Worm (Caenorhabditis elegans) whole organism, early embryonic: ENCODE data around the gene obr-3.

Experiments
- B0310.2 ChIP-seq: sonication (generic microtip); optimal IDR thresholded peaks from 2 replicates; lab custom pipeline; 2016; ENCODE audit warnings: mild to moderate bottlenecking, missing genetic modification characterization, missing compliant biosample characterization
- F13C5.2 ChIP-seq: sonication (generic microtip); optimal IDR thresholded peaks from 2 replicates; lab custom pipeline; 2017; ENCODE audit warnings: mild to moderate bottlenecking, missing genetic modification characterization, inconsistent platforms, missing compliant biosample characterization
- aly-1 ChIP-seq: sonication (generic microtip); optimal IDR thresholded peaks from 2 replicates; lab custom pipeline; 2016; ENCODE audit warnings: missing genetic modification characterization, missing compliant biosample characterization
- ama-1 ChIP-seq: fragments of 150-350 bp; optimal IDR thresholded peaks from 2 replicates; lab custom pipeline; 2014
- ceh-13 ChIP-seq: fragments of 200-800 bp; sonication (Bioruptor generic); optimal IDR thresholded peaks from 2 replicates; lab custom pipeline; 2018; ENCODE audit warnings: mild to moderate bottlenecking, missing genetic modification characterization, missing compliant biosample characterization
- ceh-36 ChIP-seq: sonication (generic microtip); optimal IDR thresholded peaks from 2 replicates; lab custom pipeline; 2016; ENCODE audit warnings: missing genetic modification characterization, inconsistent platforms, missing compliant biosample characterization
- ets-7 ChIP-seq: sonication (generic microtip); optimal IDR thresholded peaks from 2 replicates; lab custom pipeline; 2016; ENCODE audit warnings: missing genotype, missing genetic modification characterization, missing compliant biosample characterization
- flt-1 ChIP-seq: fragments of 200-800 bp; sonication (Bioruptor generic); IDR thresholded peaks from 2 replicates; pipeline ENCODE4 v1.3.6; 2022; ENCODE audit warnings: missing genetic modification characterization, missing compliant biosample characterization
- hmbx-1 ChIP-seq: sonication (generic microtip); optimal IDR thresholded peaks from 2 replicates; lab custom pipeline; 2016; ENCODE audit warnings: mild to moderate bottlenecking, missing genetic modification characterization, missing compliant biosample characterization
- hmg-4 ChIP-seq: fragments of 200-800 bp; sonication (Bioruptor generic); optimal IDR thresholded peaks from 2 replicates; lab custom pipeline; 2018; ENCODE audit warnings: mild to moderate bottlenecking, missing genetic modification characterization, missing compliant biosample characterization
- hnd-1 ChIP-seq: sonication (generic microtip); optimal IDR thresholded peaks from 2 replicates; lab custom pipeline; 2016; ENCODE audit warnings: missing genetic modification characterization, missing compliant biosample characterization
- pes-1 ChIP-seq: fragments of 200-800 bp; sonication (Bioruptor generic); IDR thresholded peaks from 2 replicates; pipeline ENCODE4 v1.3.6; 2022; ENCODE audit warnings: missing genetic modification reagents, missing genetic modification characterization, missing compliant biosample characterization
- scrt-1 ChIP-seq: fragments of 200-800 bp; sonication (Bioruptor generic); IDR thresholded peaks from 2 replicates; pipeline ENCODE4 v1.3.6; 2022; ENCODE audit warnings: missing genetic modification characterization, missing compliant biosample characterization
- sea-1 ChIP-seq: fragments of 200-800 bp; sonication (Bioruptor generic); conservative IDR thresholded peaks from 2 replicates; pipeline ENCODE4 v1.3.6; 2022; ENCODE audit warnings: missing genetic modification characterization, missing compliant biosample characterization
- tbx-11 ChIP-seq: fragments of 200-800 bp; sonication (Bioruptor generic); IDR thresholded peaks from 2 replicates; pipeline ENCODE4 v1.3.6; 2022; ENCODE audit warnings: missing genetic modification characterization, missing compliant biosample characterization
- tbx-37 ChIP-seq: fragments of 200-800 bp; sonication (Bioruptor generic); conservative IDR thresholded peaks from 2 replicates; pipeline ENCODE4 v1.3.6; 2022; ENCODE audit warnings: missing genetic modification reagents, missing genetic modification characterization, missing compliant biosample characterization
- tra-4 ChIP-seq: sonication (generic microtip); optimal IDR thresholded peaks from 2 replicates; lab custom pipeline; 2017; ENCODE audit warnings: missing genetic modification characterization, missing compliant biosample characterization

Gene obr-3

DNA sequence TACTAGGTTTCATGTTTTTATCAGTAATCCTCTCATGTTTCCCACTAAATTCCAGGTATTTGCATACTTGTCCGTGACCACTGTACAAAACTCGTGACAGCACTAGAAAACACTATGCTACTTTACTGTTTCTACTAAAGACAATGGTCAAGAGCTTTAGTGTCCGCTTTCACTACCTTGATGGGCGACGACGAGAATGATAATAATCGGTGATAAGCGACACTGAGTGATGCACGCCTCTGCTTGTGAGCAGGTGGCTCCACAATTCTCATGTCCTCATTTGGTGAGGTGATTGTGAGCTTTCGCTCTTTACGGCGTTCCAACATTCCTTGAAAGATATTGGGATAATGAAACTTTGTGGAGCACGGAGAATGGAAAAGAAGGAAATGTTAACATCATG is 6.4 kb downstream of the obr-3 start:
- TF ChIP-seq pes-1 (GFP tag; lab: Robert Waterston, UW) (no peak), flt-1 (no peak)

DNA sequence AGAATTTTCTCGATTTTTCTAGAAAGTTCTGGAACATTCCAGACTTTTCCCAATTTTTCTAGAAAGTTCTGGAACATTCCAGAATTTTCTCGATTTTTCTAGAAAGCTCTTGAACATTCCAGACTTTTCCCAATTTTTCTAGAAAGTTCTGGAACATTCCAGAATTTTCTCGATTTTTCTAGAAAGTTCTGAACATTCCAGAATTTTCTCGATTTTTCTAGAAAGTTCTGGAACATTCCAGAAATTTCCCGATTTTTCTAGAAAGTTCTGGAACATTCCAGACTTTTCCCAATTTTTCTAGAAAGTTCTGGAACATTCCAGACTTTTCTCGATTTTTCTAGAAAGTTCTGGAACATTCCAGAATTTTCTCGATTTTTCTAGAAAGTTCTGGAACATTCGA is 14.3 kb downstream of the obr-3 start:
- peak; percentile 36; the same call in 1 of the 2 replicates for TF ChIP-seq pes-1 (GFP tag; lab: Robert Waterston, UW)

DNA sequence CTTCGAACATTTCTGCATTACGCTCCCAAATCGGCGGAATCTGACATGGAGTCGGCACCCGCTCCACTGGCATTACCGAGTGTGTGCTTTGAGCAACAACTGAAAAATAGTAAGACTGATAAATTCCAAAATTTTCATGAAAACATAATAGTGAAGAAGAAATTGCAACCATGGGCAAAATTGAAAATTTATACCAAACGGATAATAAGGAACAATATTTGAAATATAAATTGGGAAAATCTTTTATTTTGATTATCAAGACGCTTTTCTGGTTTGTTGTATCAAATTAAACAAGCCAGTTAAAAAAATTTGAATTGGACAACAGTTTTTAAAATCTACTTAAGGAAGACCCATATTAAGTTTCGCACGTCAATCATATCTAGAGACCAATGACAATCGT is 16.1 kb downstream of the obr-3 start, which contains the start of gene ZK1086.2:
Gene ZK1086.2 (minus strand): TSS at position 101 of the 400 bp plus-strand sequence.
- TF ChIP-seq ets-7 (tag; lab: Kevin White, UChicago), result no peak

DNA sequence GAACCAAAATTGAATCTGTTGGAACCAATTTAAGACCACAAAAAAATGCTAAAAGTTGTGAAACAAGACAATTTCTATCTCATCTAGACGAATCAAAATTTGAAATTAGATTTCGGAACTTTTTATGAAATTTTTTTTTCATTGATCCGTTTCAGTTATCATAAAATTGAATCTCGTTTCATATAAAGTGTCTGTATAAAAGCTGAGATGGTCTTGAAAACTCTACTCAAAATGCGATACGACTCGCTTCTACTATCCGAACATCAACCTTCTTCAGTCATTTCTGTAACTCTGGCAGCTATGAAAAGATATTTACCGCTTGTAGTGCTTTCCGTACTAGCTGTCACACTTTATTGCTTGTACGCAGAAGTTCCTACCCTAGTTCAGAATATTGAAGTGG is 19.1 kb downstream of the obr-3 start, which contains the start of gene ZK1086.3:
Gene ZK1086.3 (plus strand): TSS at position 301 of the 400 bp plus-strand sequence.
- TF ChIP-seq ceh-13 (GFP tag; lab: Kevin White, UChicago) (no peak), scrt-1 (no peak), tra-4 (tag; lab: Kevin White, UChicago) (no peak), ets-7 (tag; lab: Kevin White, UChicago) (no peak)

DNA sequence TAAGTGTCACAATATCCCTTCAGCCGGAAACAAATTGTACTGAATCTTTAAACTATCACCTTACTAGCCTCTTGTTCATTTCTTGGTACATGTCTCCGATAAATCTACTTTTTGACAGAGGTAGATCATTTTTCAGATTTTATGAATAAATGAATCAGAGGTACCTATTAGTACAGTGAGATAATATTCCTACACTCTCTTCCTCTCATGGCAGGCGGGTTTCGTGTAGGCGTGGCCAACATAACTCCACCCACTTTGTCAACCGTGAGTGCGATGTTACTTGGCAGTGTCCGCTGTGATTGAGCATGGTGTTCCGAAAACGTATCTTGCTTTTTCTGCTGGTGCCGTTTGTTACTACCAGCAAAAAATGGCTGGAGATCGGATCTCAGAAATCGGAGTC is 24.4 kb downstream of the obr-3 start, which contains the start of gene F55F3.4:
Gene F55F3.4 (plus strand): TSS at position 301 of the 400 bp plus-strand sequence.
- TF ChIP-seq pes-1 (GFP tag; lab: Robert Waterston, UW) (no peak), ceh-13 (GFP tag; lab: Kevin White, UChicago) (no peak), tbx-11 (GFP tag; lab: Robert Waterston, UW) (no peak), aly-1 (tag; lab: Kevin White, UChicago) (no peak), B0310.2 (tag; lab: Kevin White, UChicago) (no peak), ama-1 (lab: Kevin White, UChicago) (no peak), sea-1 (GFP tag; lab: Robert Waterston, UW) (no peak), hmbx-1 (tag; lab: Kevin White, UChicago) (no peak), ceh-36 (tag; lab: Kevin White, UChicago) (no peak), ets-7 (tag; lab: Kevin White, UChicago) (no peak), flt-1 (no peak), hnd-1 (tag; lab: Kevin White, UChicago) (no peak), F13C5.2 (tag; lab: Kevin White, UChicago) (no peak), tra-4 (tag; lab: Kevin White, UChicago) (no peak), tbx-37 (GFP tag; lab: Robert Waterston, UW) (no peak), scrt-1 (no peak), hmg-4 (no peak)

DNA sequence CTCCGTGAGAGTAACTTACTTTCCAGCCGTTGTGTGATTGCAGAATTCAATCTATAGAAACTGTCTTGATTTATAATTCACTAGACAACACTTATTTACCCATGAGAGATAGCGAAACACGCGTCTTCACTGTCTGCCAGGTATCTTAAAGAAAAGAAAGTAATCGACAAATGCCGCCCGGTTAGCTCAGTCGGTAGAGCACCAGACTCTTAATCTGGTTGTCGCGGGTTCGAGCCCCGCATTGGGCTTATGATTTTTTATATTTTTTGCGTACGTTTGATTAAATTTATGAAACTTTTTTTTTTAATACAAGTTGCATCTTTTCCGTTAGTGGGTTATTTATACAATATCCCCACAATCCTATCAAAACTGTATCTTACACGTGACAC is 27.6 kb downstream of the obr-3 start:
- TF ChIP-seq ceh-36 (tag; lab: Kevin White, UChicago) (no peak), tbx-11 (GFP tag; lab: Robert Waterston, UW) (no peak), ceh-13 (GFP tag; lab: Kevin White, UChicago) (no peak)

DNA sequence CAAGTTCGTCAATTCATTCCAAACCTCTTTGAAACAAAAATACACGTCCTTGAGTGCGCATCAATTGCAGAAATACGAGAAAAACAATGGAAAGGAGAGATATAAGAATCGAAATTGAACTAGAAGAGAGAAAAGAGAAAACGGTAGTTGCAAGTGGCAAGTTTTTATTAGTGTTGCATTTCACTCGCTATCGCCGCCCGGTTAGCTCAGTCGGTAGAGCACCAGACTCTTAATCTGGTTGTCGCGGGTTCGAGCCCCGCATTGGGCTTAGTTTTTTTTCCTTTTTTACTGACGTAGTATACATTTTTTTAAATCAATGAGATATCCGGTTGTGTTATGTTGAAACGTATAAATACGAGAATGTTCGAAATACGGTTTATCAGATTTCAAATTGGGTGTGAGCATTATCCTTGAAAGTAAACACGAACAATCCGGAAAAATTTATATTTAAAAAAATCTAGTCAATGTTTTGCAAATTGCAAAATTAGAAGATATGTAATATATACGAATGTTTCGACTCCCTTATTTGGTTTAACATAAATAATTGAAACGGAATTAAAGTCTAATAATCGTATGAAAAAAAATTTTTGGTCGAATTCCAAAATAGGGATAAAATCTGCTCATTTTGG is 28.1 kb downstream of the obr-3 start:
- no peak for TF ChIP-seq B0310.2 (tag; lab: Kevin White, UChicago)
- TF ChIP-seq ets-7 (tag; lab: Kevin White, UChicago), result no peak
- peak; percentile 42; the same call in 1 of the 2 replicates for TF ChIP-seq flt-1
- peak; percentile 51; the same call in 1 of the 2 replicates for TF ChIP-seq tbx-11 (GFP tag; lab: Robert Waterston, UW)
- TF ChIP-seq pes-1 (GFP tag; lab: Robert Waterston, UW), result no peak; the same call in 1 of the 2 replicates
- 0 out of 2 replicates have a peak, but pooled peaks have one; percentile 36 for TF ChIP-seq scrt-1
- no peak for TF ChIP-seq ceh-13 (GFP tag; lab: Kevin White, UChicago)
- TF ChIP-seq sea-1 (GFP tag; lab: Robert Waterston, UW), result no peak
- 0 out of 2 replicates have a peak, but pooled peaks have one; percentile 22 for TF ChIP-seq tbx-37 (GFP tag; lab: Robert Waterston, UW)
- no peak for TF ChIP-seq ceh-36 (tag; lab: Kevin White, UChicago)
- TF ChIP-seq hnd-1 (tag; lab: Kevin White, UChicago), result peak; percentile 14
- TF ChIP-seq F13C5.2 (tag; lab: Kevin White, UChicago), result peak; percentile 24
- no peak for TF ChIP-seq hmg-4
- TF ChIP-seq tra-4 (tag; lab: Kevin White, UChicago), result no peak

DNA sequence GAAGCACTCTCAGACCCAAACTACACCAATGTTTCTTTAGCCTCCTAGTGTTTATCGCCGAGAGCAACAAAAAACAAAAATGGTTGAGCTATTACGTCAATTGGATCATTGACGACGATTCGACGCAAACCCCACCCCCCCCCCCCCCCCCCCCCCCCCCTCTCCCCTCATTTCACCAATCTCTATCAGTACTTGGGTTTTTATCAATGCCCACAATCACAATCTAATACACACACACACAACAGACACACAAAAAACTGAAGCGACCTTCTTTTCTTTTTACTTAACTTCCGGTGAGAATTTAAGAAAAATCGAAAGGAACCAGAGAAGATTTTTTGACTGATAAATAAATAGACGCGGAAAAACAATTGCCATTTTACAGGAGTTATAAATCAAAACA is 34.2 kb downstream of the obr-3 start:
- no peak for TF ChIP-seq ama-1 (lab: Kevin White, UChicago)
- TF ChIP-seq ceh-13 (GFP tag; lab: Kevin White, UChicago), result no peak
- no peak for TF ChIP-seq hnd-1 (tag; lab: Kevin White, UChicago)
- no peak for TF ChIP-seq B0310.2 (tag; lab: Kevin White, UChicago)

DNA sequence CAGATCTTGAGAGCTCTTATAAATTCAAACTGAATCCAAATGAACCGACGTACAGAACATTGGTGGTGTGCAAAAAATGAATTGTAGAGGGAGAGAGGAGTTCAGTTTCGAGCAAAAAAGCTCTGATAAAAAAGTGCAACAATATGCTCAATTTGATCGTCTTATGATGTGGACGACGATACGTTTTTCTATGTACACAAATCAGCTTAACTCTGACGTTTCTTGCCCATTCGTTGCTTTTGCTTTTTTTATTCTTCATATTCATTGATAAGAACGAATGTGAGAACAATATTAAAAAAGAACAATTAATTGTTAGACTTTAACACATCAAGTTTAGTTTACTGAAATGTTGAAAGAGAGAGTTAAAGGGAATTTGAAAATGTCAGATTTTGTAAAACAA is 35.5 kb downstream of the obr-3 start:
- no peak for TF ChIP-seq ceh-36 (tag; lab: Kevin White, UChicago)
- TF ChIP-seq hmbx-1 (tag; lab: Kevin White, UChicago), result no peak
- TF ChIP-seq sea-1 (GFP tag; lab: Robert Waterston, UW), result no peak
- no peak for TF ChIP-seq B0310.2 (tag; lab: Kevin White, UChicago)
- TF ChIP-seq scrt-1, result no peak
- TF ChIP-seq hmg-4, result no peak
- TF ChIP-seq tbx-37 (GFP tag; lab: Robert Waterston, UW), result no peak
- TF ChIP-seq aly-1 (tag; lab: Kevin White, UChicago), result no peak
- TF ChIP-seq F13C5.2 (tag; lab: Kevin White, UChicago), result no peak
- no peak for TF ChIP-seq pes-1 (GFP tag; lab: Robert Waterston, UW)
- no peak for TF ChIP-seq tra-4 (tag; lab: Kevin White, UChicago)
- no peak for TF ChIP-seq flt-1
- no peak for TF ChIP-seq ets-7 (tag; lab: Kevin White, UChicago)
- TF ChIP-seq ama-1 (lab: Kevin White, UChicago), result no peak
- TF ChIP-seq hnd-1 (tag; lab: Kevin White, UChicago), result no peak
- no peak for TF ChIP-seq tbx-11 (GFP tag; lab: Robert Waterston, UW)
- no peak for TF ChIP-seq ceh-13 (GFP tag; lab: Kevin White, UChicago)
